Fruit fly (Drosophila melanogaster): Measurements from ENCODE around the gene nej.
A peak's percentile ranks its signal among the peaks of the same experiment; 100 is the strongest.

nej gene

dm6 chrX:9658865-9659339 lies 28.0 kb downstream of the nej start, which contains the start of gene Ptpmeg2 (continued):
- TF ChIP-seq CG6276 (GFP tag; optimal IDR thresholded peaks at IDR 0.05) (no peak), Hr4 (GFP tag; optimal IDR thresholded peaks at IDR 0.05) (peak; percentile 33), CG8319 (GFP tag; optimal IDR thresholded peaks at IDR 0.05) (no peak), Sox15 (GFP tag; optimal IDR thresholded peaks at IDR 0.05) (no peak), esn (GFP tag; optimal IDR thresholded peaks at IDR 0.05) (peak; percentile 63), CG16779 (tag; optimal IDR thresholded peaks at IDR 0.05) (no peak), Met (GFP tag; optimal IDR thresholded peaks at IDR 0.05) (peak; percentile 56), CG9139 (GFP tag; optimal IDR thresholded peaks at IDR 0.05) (no peak), CG7368 (GFP tag; optimal IDR thresholded peaks at IDR 0.05) (peak; percentile 10), CG8119 (GFP tag; IDR thresholded peaks at IDR 0.05) (no peak), CG6792 (GFP tag; optimal IDR thresholded peaks at IDR 0.05) (peak; percentile 24), CG31627 (GFP tag; optimal IDR thresholded peaks at IDR 0.05) (peak; percentile 72), Hr38 (GFP tag; optimal IDR thresholded peaks at IDR 0.05) (no peak), CG6163 (GFP tag; IDR thresholded peaks at IDR 0.05) (peak; percentile 43; the same call in 1 of the 3 replicates), fkh (GFP tag; optimal IDR thresholded peaks at IDR 0.05) (peak; percentile 44), vri (GFP tag; optimal IDR thresholded peaks at IDR 0.05) (peak; percentile 30), CG15336 (GFP tag; IDR thresholded peaks at IDR 0.05) (no peak), Hr39 (GFP tag; optimal IDR thresholded peaks at IDR 0.05) (peak; percentile 63), CG10669 (GFP tag; optimal IDR thresholded peaks at IDR 0.05) (no peak), cyc (GFP tag; optimal IDR thresholded peaks at IDR 0.05) (peak; percentile 72), CG10631 (GFP tag; optimal IDR thresholded peaks at IDR 0.05) (no peak), salr (GFP tag; optimal IDR thresholded peaks at IDR 0.05) (no peak), eg (GFP tag; IDR thresholded peaks at IDR 0.05) (0 out of 3 replicates have a peak, but pooled peaks have one; percentile 11), CG8632 (GFP tag; optimal IDR thresholded peaks at IDR 0.05) (no peak), CG11762 (GFP tag; optimal IDR thresholded peaks at IDR 0.05; ENCODE audit: insufficient read depth) (no peak), Sox102F (GFP tag; optimal IDR thresholded peaks at IDR 0.05) (peak; percentile 9), CG32006 (GFP tag; optimal IDR thresholded peaks at IDR 0.05) (no peak), Sox14 (GFP tag; optimal IDR thresholded peaks at IDR 0.05) (peak; percentile 50), CG1621 (tag; optimal IDR thresholded peaks at IDR 0.05) (peak; percentile 48), pdm3 (GFP tag; optimal IDR thresholded peaks at IDR 0.05) (peak; percentile 59), ss (GFP tag; optimal IDR thresholded peaks at IDR 0.05) (no peak), svp (GFP tag) (peak; percentile 80), dac (GFP tag; optimal IDR thresholded peaks at IDR 0.05) (peak; percentile 20), Gug (GFP tag; IDR thresholded peaks at IDR 0.05) (no peak)

- no peak for TF ChIP-seq CG34406 (GFP tag; optimal IDR thresholded peaks at IDR 0.05)
- peak; percentile 19 for TF ChIP-seq CG8632 (GFP tag; optimal IDR thresholded peaks at IDR 0.05)
- TF ChIP-seq Blimp-1 (GFP tag; optimal IDR thresholded peaks at IDR 0.05): peak; percentile 95
- TF ChIP-seq CG15336 (GFP tag; IDR thresholded peaks at IDR 0.05): no peak
- no peak for TF ChIP-seq CG10631 (GFP tag; optimal IDR thresholded peaks at IDR 0.05)
- TF ChIP-seq CG6163 (GFP tag; IDR thresholded peaks at IDR 0.05): 0 out of 3 replicates have a peak, but pooled peaks have one; percentile 44
- no peak for TF ChIP-seq CG1621 (tag; optimal IDR thresholded peaks at IDR 0.05)
- peak; percentile 66 for TF ChIP-seq Sox102F (GFP tag; optimal IDR thresholded peaks at IDR 0.05)
- no peak for TF ChIP-seq CG11762 (GFP tag; optimal IDR thresholded peaks at IDR 0.05; ENCODE audit: insufficient read depth)
- TF ChIP-seq salr (GFP tag; optimal IDR thresholded peaks at IDR 0.05): peak in 1 of 2 experiments; percentile 2
- TF ChIP-seq Ets96B (tag; optimal IDR thresholded peaks at IDR 0.05): no peak
- TF ChIP-seq CG11902 (GFP tag; optimal IDR thresholded peaks at IDR 0.05): no peak
- TF ChIP-seq svp (GFP tag): peak; percentile 85
- TF ChIP-seq Lpt (GFP tag; optimal IDR thresholded peaks at IDR 0.05): peak; percentile 4
- TF ChIP-seq CG16779 (tag; optimal IDR thresholded peaks at IDR 0.05): no peak
- TF ChIP-seq CG8319 (GFP tag; optimal IDR thresholded peaks at IDR 0.05): no peak
- no peak for TF ChIP-seq dac (GFP tag; optimal IDR thresholded peaks at IDR 0.05)
- TF ChIP-seq CG6792 (GFP tag; optimal IDR thresholded peaks at IDR 0.05): peak; percentile 29
- TF ChIP-seq Hr39 (GFP tag; optimal IDR thresholded peaks at IDR 0.05): peak; percentile 29
- TF ChIP-seq OdsH (GFP tag; optimal IDR thresholded peaks at IDR 0.05): peak; percentile 27
- TF ChIP-seq ss (GFP tag; optimal IDR thresholded peaks at IDR 0.05): peak; percentile 46 to 75
- TF ChIP-seq Eip78C (GFP tag): peak; percentile 70
- TF ChIP-seq Eip75B (GFP tag; optimal IDR thresholded peaks at IDR 0.05): peak; percentile 14
- no peak for TF ChIP-seq Sox15 (GFP tag; optimal IDR thresholded peaks at IDR 0.05)
- TF ChIP-seq topi (GFP tag; optimal IDR thresholded peaks at IDR 0.05): peak; percentile 30
- TF ChIP-seq cyc (GFP tag; optimal IDR thresholded peaks at IDR 0.05): peak; percentile 28
- TF ChIP-seq esn (GFP tag; optimal IDR thresholded peaks at IDR 0.05): peak; percentile 31
- TF ChIP-seq CG4318 (GFP tag; optimal IDR thresholded peaks at IDR 0.05): no peak
- TF ChIP-seq eg (GFP tag; IDR thresholded peaks at IDR 0.05): peak; percentile 19; the same call in 1 of the 3 replicates
- TF ChIP-seq Gug (GFP tag; IDR thresholded peaks at IDR 0.05): no peak
- TF ChIP-seq achi (GFP tag; optimal IDR thresholded peaks at IDR 0.05): peak; percentile 4
- TF ChIP-seq CG6854 (GFP tag; optimal IDR thresholded peaks at IDR 0.05): no peak
Observed at dm6 chrX:9658095-9658838, 28.6 kb downstream of the nej start.

All from whole organism, prepupa.